Worm (Caenorhabditis elegans) whole organism, late embryonic: ENCODE results near the gene str-45.

Experiments
- C08G9.2 ChIP-seq: sonication (generic microtip); optimal IDR thresholded peaks from 2 replicates; lab custom pipeline; 2016; ENCODE audit warnings: mild to moderate bottlenecking, missing genetic modification characterization, moderate library complexity, missing compliant biosample characterization
- C38D4.7 ChIP-seq: fragments of 200-800 bp; sonication (Bioruptor generic); optimal IDR thresholded peaks from 2 replicates; lab custom pipeline; 2018; ENCODE audit warnings: mild to moderate bottlenecking, missing genetic modification characterization, moderate library complexity, missing compliant biosample characterization
- F13H6.1 ChIP-seq: sonication (generic microtip); optimal IDR thresholded peaks from 2 replicates; lab custom pipeline; 2016; ENCODE audit warnings: missing genetic modification characterization, missing compliant biosample characterization
- Y22D7AL.16 ChIP-seq: sonication (generic microtip); optimal IDR thresholded peaks from 2 replicates; lab custom pipeline; 2016; ENCODE audit warnings: missing genetic modification characterization, missing compliant biosample characterization
- ceh-14 ChIP-seq: sonication (generic microtip); optimal IDR thresholded peaks from 2 replicates; lab custom pipeline; 2016; ENCODE audit warnings: missing genotype, missing genetic modification characterization, missing compliant biosample characterization
- ceh-19 ChIP-seq: fragments of 200-800 bp; sonication (Bioruptor generic); optimal IDR thresholded peaks from 2 replicates; lab custom pipeline; 2018; ENCODE audit warnings: mild to moderate bottlenecking, missing genetic modification characterization, missing compliant biosample characterization
- ceh-2 ChIP-seq: sonication (generic microtip); optimal IDR thresholded peaks from 2 replicates; lab custom pipeline; 2016; ENCODE audit warnings: missing genotype, missing genetic modification characterization, missing compliant biosample characterization
- ceh-22 ChIP-seq: sonication (generic microtip); optimal IDR thresholded peaks from 2 replicates; lab custom pipeline; 2017; ENCODE audit warnings: missing biosample characterization, missing genetic modification characterization
- ceh-24 ChIP-seq: sonication (generic microtip); optimal IDR thresholded peaks from 2 replicates; lab custom pipeline; 2016; ENCODE audit warnings: mild to moderate bottlenecking, missing genetic modification characterization, missing compliant biosample characterization
- ceh-30 ChIP-seq: fragments of 150-350 bp; optimal IDR thresholded peaks from 2 replicates; lab custom pipeline; 2014; ENCODE audit warnings: missing biosample characterization, missing genetic modification characterization
- ceh-45 ChIP-seq: fragments of 200-800 bp; sonication (Bioruptor generic); IDR thresholded peaks from 2 replicates; pipeline ENCODE4 v1.3.6; 2022; ENCODE audit warnings: missing genetic modification reagents, missing genetic modification characterization, missing compliant biosample characterization
- ceh-6 ChIP-seq: fragments of 200-800 bp; sonication (Bioruptor generic); optimal IDR thresholded peaks from 2 replicates; lab custom pipeline; 2018; ENCODE audit warnings: mild to moderate bottlenecking, missing genetic modification characterization, missing compliant biosample characterization
- ceh-9 ChIP-seq: sonication (generic microtip); optimal IDR thresholded peaks from 2 replicates; lab custom pipeline; 2016; ENCODE audit warnings: mild to moderate bottlenecking, missing genetic modification characterization, inconsistent platforms, missing compliant biosample characterization
- che-1 ChIP-seq: sonication (generic microtip); optimal IDR thresholded peaks from 2 replicates; lab custom pipeline; 2016; ENCODE audit warnings: mild to moderate bottlenecking, missing genetic modification characterization, missing compliant biosample characterization
- dmd-4 ChIP-seq: sonication (generic microtip); optimal IDR thresholded peaks from 2 replicates; lab custom pipeline; 2016; ENCODE audit warnings: borderline replicate concordance, missing genetic modification characterization, missing compliant biosample characterization
- ets-4 ChIP-seq: sonication (generic microtip); optimal IDR thresholded peaks from 2 replicates; lab custom pipeline; 2016; ENCODE audit warnings: missing genetic modification characterization, missing compliant biosample characterization
- fax-1 ChIP-seq: sonication (generic microtip); optimal IDR thresholded peaks from 2 replicates; lab custom pipeline; 2016; ENCODE audit warnings: missing genotype, missing genetic modification characterization, missing compliant biosample characterization
- hlh-13 ChIP-seq: fragments of 200-800 bp; sonication (Bioruptor generic); optimal IDR thresholded peaks from 2 replicates; lab custom pipeline; 2018; ENCODE audit warnings: mild to moderate bottlenecking, missing genetic modification characterization, missing compliant biosample characterization
- hlh-30 ChIP-seq: sonication (generic microtip); optimal IDR thresholded peaks from 2 replicates; lab custom pipeline; 2017; ENCODE audit warnings: antibody characterized with exemption, missing genetic modification characterization, missing compliant biosample characterization; ENCODE audit not compliant: insufficient read depth
- lim-6 ChIP-seq: sonication (generic microtip); optimal IDR thresholded peaks from 2 replicates; lab custom pipeline; 2016; ENCODE audit warnings: missing genetic modification characterization, missing compliant biosample characterization
- lin-11 ChIP-seq: fragments of 200-800 bp; sonication (Bioruptor generic); optimal IDR thresholded peaks from 2 replicates; lab custom pipeline; 2018; ENCODE audit warnings: mild to moderate bottlenecking, missing genetic modification characterization, missing compliant biosample characterization
- nfya-1 ChIP-seq: sonication (generic microtip); optimal IDR thresholded peaks from 2 replicates; lab custom pipeline; 2017; ENCODE audit warnings: missing genetic modification characterization, mild to moderate bottlenecking, missing compliant biosample characterization, antibody characterized with exemption, moderate library complexity
- nhr-232 ChIP-seq: sonication (generic microtip); optimal IDR thresholded peaks from 2 replicates; lab custom pipeline; 2016; ENCODE audit warnings: missing genetic modification characterization, missing compliant biosample characterization
- npax-4 ChIP-seq: sonication (generic microtip); optimal IDR thresholded peaks from 2 replicates; lab custom pipeline; 2016; ENCODE audit warnings: missing genetic modification characterization, missing compliant biosample characterization
- pag-3 ChIP-seq: sonication (generic microtip); optimal IDR thresholded peaks from 2 replicates; lab custom pipeline; 2016; ENCODE audit warnings: missing compliant biosample characterization, missing genetic modification characterization, borderline replicate concordance
- pax-1 ChIP-seq: fragments of 150-350 bp; optimal IDR thresholded peaks from 2 replicates; lab custom pipeline; 2014; ENCODE audit warnings: missing biosample characterization, missing genetic modification characterization
- pha-2 ChIP-seq: sonication (generic microtip); optimal IDR thresholded peaks from 2 replicates; lab custom pipeline; 2017; ENCODE audit warnings: mild to moderate bottlenecking, missing genetic modification characterization, missing compliant biosample characterization
- pha-4 ChIP-seq: fragments of 150-350 bp; optimal IDR thresholded peaks from 2 replicates; lab custom pipeline; 2018; ENCODE audit warnings: missing biosample characterization, missing genetic modification reagents, missing genetic modification characterization
- pqm-1 ChIP-seq: sonication (generic microtip); optimal IDR thresholded peaks from 2 replicates; lab custom pipeline; 2016; ENCODE audit warnings: missing genetic modification characterization, missing compliant biosample characterization
- pros-1 ChIP-seq: fragments of 150-350 bp; optimal IDR thresholded peaks from 2 replicates; lab custom pipeline; 2014; ENCODE audit warnings: missing biosample characterization, missing genetic modification reagents, missing genetic modification characterization
- sox-4 ChIP-seq: sonication (generic microtip); optimal IDR thresholded peaks from 2 replicates; lab custom pipeline; 2017; ENCODE audit warnings: mild to moderate bottlenecking, missing genetic modification characterization, inconsistent platforms, missing compliant biosample characterization
- tbx-2 ChIP-seq: sonication (generic microtip); optimal IDR thresholded peaks from 2 replicates; lab custom pipeline; 2016; ENCODE audit warnings: missing genetic modification characterization, missing compliant biosample characterization
- tbx-7 ChIP-seq: sonication (generic microtip); optimal IDR thresholded peaks from 2 replicates; lab custom pipeline; 2016; ENCODE audit warnings: missing genotype, missing genetic modification characterization, missing compliant biosample characterization
- unc-3 ChIP-seq, 2 experiments: fragments of 200-800 bp in 1 of 2; sonication (Bioruptor generic) in 1 of 2; sonication (generic microtip) in 1 of 2; conservative IDR thresholded peaks in 1 of 2; optimal IDR thresholded peaks in 1 of 2; 2 replicates each; pipeline versions ENCODE4 v1.3.6 to Lab custom; 2016 to 2022; ENCODE audit warnings: missing compliant biosample characterization in 2 of 2, missing genetic modification characterization in 2 of 2, missing genetic modification reagents in 1 of 2
- unc-42 ChIP-seq: sonication (generic microtip); optimal IDR thresholded peaks from 2 replicates; lab custom pipeline; 2016; ENCODE audit warnings: missing genotype, missing genetic modification characterization, missing compliant biosample characterization
- ztf-16 ChIP-seq: sonication (generic microtip); optimal IDR thresholded peaks from 2 replicates; lab custom pipeline; 2017; ENCODE audit warnings: missing genetic modification characterization, missing compliant biosample characterization

str-45 gene

ce11 chrV:15175459-15175858 is 16.7 kb downstream of the str-45 start, which contains the start of gene clec-47:
TSS of gene clec-47 (plus strand) at chrV:15175759.
- TF ChIP-seq ceh-14 (no peak), lim-6 (tag; lab: Kevin White, UChicago) (no peak), ceh-6 (GFP tag; lab: Kevin White, UChicago) (no peak), hlh-30 (tag; lab: Kevin White, UChicago) (no peak), ceh-30 (tag; lab: Kevin White, UChicago) (no peak), pqm-1 (no peak), ceh-9 (tag; lab: Kevin White, UChicago) (no peak), C38D4.7 (no peak)

- no peak for TF ChIP-seq nfya-1 (tag; lab: Kevin White, UChicago)
- no peak for TF ChIP-seq pax-1 (tag; lab: Kevin White, UChicago)
- TF ChIP-seq ceh-6 (GFP tag; lab: Kevin White, UChicago), result no peak
- no peak for TF ChIP-seq pha-2 (tag; lab: Kevin White, UChicago)
- TF ChIP-seq dmd-4 (tag; lab: Kevin White, UChicago), result no peak
- TF ChIP-seq ets-4 (tag; lab: Kevin White, UChicago), result no peak
- no peak for TF ChIP-seq ceh-2 (tag; lab: Kevin White, UChicago)
- no peak for TF ChIP-seq lin-11 (tag; lab: Kevin White, UChicago)
- no peak for TF ChIP-seq npax-4 (tag; lab: Kevin White, UChicago)
- TF ChIP-seq ceh-14, result no peak
- TF ChIP-seq pha-4 (tag; lab: Kevin White, UChicago), result no peak
- no peak for TF ChIP-seq unc-3 (GFP tag; conservative IDR thresholded peaks at IDR 0.05; lab: Robert Waterston, UW)
- no peak for TF ChIP-seq unc-3 (tag; optimal IDR thresholded peaks at IDR 0.05; lab: Kevin White, UChicago)
- TF ChIP-seq C08G9.2 (tag; lab: Kevin White, UChicago), result no peak
Observed at ce11 chrV:15179757-15180156, 21.0 kb downstream of the str-45 start, which contains the start of gene T09F5.10. TSS of gene T09F5.10 (plus strand) at chrV:15180057.

- TF ChIP-seq pha-2 (tag; lab: Kevin White, UChicago), result no peak
- TF ChIP-seq nfya-1 (tag; lab: Kevin White, UChicago), result no peak
- TF ChIP-seq Y22D7AL.16 (tag; lab: Kevin White, UChicago), result no peak
- TF ChIP-seq tbx-2 (tag; lab: Kevin White, UChicago), result no peak
- TF ChIP-seq unc-42 (tag; lab: Kevin White, UChicago), result no peak
- TF ChIP-seq ztf-16, result no peak
- TF ChIP-seq pag-3 (tag; lab: Kevin White, UChicago), result no peak
- no peak for TF ChIP-seq ceh-24 (tag; lab: Kevin White, UChicago)
- no peak for TF ChIP-seq ceh-22 (tag; lab: Kevin White, UChicago)
- TF ChIP-seq sox-4 (tag; lab: Kevin White, UChicago), result no peak
- TF ChIP-seq nhr-232 (tag; lab: Kevin White, UChicago), result no peak
- TF ChIP-seq ceh-45 (GFP tag; lab: Robert Waterston, UW), result no peak
- TF ChIP-seq npax-4 (tag; lab: Kevin White, UChicago), result no peak
- no peak for TF ChIP-seq F13H6.1 (tag; lab: Kevin White, UChicago)
- no peak for TF ChIP-seq tbx-7
- no peak for TF ChIP-seq fax-1 (tag; lab: Kevin White, UChicago)
Observed at ce11 chrV:15181899-15182298, 23.1 kb downstream of the str-45 start.

- TF ChIP-seq ceh-24 (tag; lab: Kevin White, UChicago), result no peak
- TF ChIP-seq unc-42 (tag; lab: Kevin White, UChicago), result no peak
- TF ChIP-seq ceh-14, result no peak
- TF ChIP-seq hlh-13 (GFP tag; lab: Kevin White, UChicago), result no peak
- no peak for TF ChIP-seq pros-1
- TF ChIP-seq lim-6 (tag; lab: Kevin White, UChicago), result no peak
- no peak for TF ChIP-seq ztf-16
- no peak for TF ChIP-seq F13H6.1 (tag; lab: Kevin White, UChicago)
- TF ChIP-seq ceh-19, result no peak
- no peak for TF ChIP-seq pax-1 (tag; lab: Kevin White, UChicago)
- TF ChIP-seq che-1, result no peak
Observed at ce11 chrV:15182407-15182806, 23.6 kb downstream of the str-45 start, which contains the start of gene fbxa-84. TSS of gene fbxa-84 (plus strand) at chrV:15182440.
